Fruit fly (Drosophila melanogaster): ENCODE measurements around the gene CG6149.

DNA sequence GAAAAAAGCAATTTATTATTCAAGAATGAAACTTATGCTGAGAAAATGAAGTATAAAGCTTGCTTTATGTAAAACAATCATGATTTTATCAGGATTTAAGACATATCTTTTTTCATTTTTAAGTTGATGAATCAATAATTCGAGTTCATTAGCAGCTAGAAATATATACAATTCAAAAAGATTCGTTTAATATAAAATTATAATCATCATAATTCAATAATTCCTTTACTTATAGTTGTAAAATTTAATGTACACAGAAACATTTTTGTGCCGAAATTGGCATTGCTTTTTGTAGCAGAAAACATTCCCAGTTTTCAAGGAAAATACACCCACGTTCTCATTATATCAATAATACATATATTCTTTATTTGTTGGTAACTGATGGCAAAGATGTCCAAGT, 40.9 kb downstream of the CG6149 start, which contains the start of gene CG11726:
- no peak for TF ChIP-seq rn (GFP tag; IDR thresholded peaks at IDR 0.05)
- no peak for TF ChIP-seq CG13204 (GFP tag; optimal IDR thresholded peaks at IDR 0.05)
- TF ChIP-seq CG10348 (GFP tag; IDR thresholded peaks at IDR 0.05), result no peak
- TF ChIP-seq CG34367 (tag; optimal IDR thresholded peaks at IDR 0.05), result no peak
- TF ChIP-seq CG9948 (tag; optimal IDR thresholded peaks at IDR 0.05), result no peak

Measured in whole organism, pupa.